Fruit fly (Drosophila melanogaster): ENCODE measurements around the gene mys.

DNA sequence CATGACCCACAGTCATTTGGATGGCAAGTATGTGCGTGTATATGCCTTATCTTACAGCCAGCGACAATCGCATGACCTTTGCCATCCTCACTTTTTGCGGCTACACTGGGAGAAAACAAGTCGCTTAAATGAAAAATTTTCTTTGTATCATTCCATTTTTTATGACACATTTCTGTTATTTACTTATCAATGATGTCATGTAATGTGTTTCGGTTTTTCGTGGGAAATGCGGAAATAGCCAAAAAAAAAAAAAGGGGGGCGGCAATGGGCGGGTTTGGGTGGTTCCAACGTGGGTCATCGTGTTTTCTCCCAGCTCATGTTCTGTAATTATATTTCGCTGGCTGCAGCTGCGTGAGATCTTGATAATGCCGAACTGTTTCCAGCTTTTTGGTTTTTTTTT, 18.7 kb downstream of the mys start:
- TF ChIP-seq spab (GFP tag; optimal IDR thresholded peaks at IDR 0.05), result no peak
- TF ChIP-seq CG8119 (GFP tag; IDR thresholded peaks at IDR 0.05), result no peak
- no peak for TF ChIP-seq dac (GFP tag; optimal IDR thresholded peaks at IDR 0.05)
- no peak for TF ChIP-seq CG1621 (tag; optimal IDR thresholded peaks at IDR 0.05)
- TF ChIP-seq CG3919 (GFP tag; optimal IDR thresholded peaks at IDR 0.05), result no peak
- TF ChIP-seq CG10669 (GFP tag; optimal IDR thresholded peaks at IDR 0.05), result no peak
- TF ChIP-seq CG3032 (tag; optimal IDR thresholded peaks at IDR 0.05), result no peak
- no peak for TF ChIP-seq Blimp-1 (GFP tag; optimal IDR thresholded peaks at IDR 0.05)
- no peak for TF ChIP-seq CG31627 (GFP tag; optimal IDR thresholded peaks at IDR 0.05)
- no peak for TF ChIP-seq Eip75B (GFP tag; optimal IDR thresholded peaks at IDR 0.05)
- TF ChIP-seq CG6808 (GFP tag; optimal IDR thresholded peaks at IDR 0.05), result no peak
- no peak for TF ChIP-seq salr (GFP tag; optimal IDR thresholded peaks at IDR 0.05)

All from whole organism, prepupa.